Fruit fly (Drosophila melanogaster) whole organism, adult: ENCODE results near the gene COX7AL.

Experiments used
- CG11617 ChIP-seq: fragments of 200-800 bp; sonication (Bioruptor generic); optimal IDR thresholded peaks from 2 replicates; lab custom pipeline; 2017; ENCODE audit warnings: mild to moderate bottlenecking, missing biosample characterization, missing genetic modification reagents, missing genetic modification characterization
- toe ChIP-seq: fragments of 200-800 bp; sonication (Bioruptor generic); optimal IDR thresholded peaks from 2 replicates; lab custom pipeline; 2016; ENCODE audit warnings: missing biosample characterization, missing genetic modification characterization

- no peak for TF ChIP-seq CG11617 (GFP tag; lab: Kevin White, UChicago)
- TF ChIP-seq toe (GFP tag; lab: Kevin White, UChicago): no peak
These were observed 25.6 kb upstream of the COX7AL start for dm6 chr3R:8317709-8318335.
